Fruit fly (Drosophila melanogaster): ENCODE data around the gene CG3847.

The CG3847 gene

dm6 chrX:6330369-6330949 lies 16.4 kb upstream of the CG3847 start, which contains the start of gene CG42240 (continued):
- TF ChIP-seq vfl (GFP tag; optimal IDR thresholded peaks at IDR 0.05) (no peak), CG11398 (GFP tag; optimal IDR thresholded peaks at IDR 0.05) (peak; percentile 54), Dp (GFP tag; optimal IDR thresholded peaks at IDR 0.05) (no peak), CG8944 (GFP tag; optimal IDR thresholded peaks at IDR 0.05) (peak; percentile 39), Gug (GFP tag; IDR thresholded peaks at IDR 0.05) (peak; percentile 63; the same call in 2 of the 4 replicates), run (tag; optimal IDR thresholded peaks at IDR 0.05) (peak; percentile 84), CG14710 (tag; optimal IDR thresholded peaks at IDR 0.05) (peak; percentile 92), CG12391 (tag; optimal IDR thresholded peaks at IDR 0.05) (peak; percentile 93), CG11723 (GFP tag; optimal IDR thresholded peaks at IDR 0.05) (peak; percentile 88), Abd-B (GFP tag; optimal IDR thresholded peaks at IDR 0.05) (peak; percentile 81), exex (tag; optimal IDR thresholded peaks at IDR 0.05) (peak; percentile 55), Ada2b (GFP tag; IDR thresholded peaks at IDR 0.05) (peak; percentile 76), CG11085 (GFP tag; IDR thresholded peaks at IDR 0.05) (0 out of 2 replicates have a peak, but pooled peaks have one; percentile 40), Sry-δ (GFP tag; optimal IDR thresholded peaks at IDR 0.05) (peak; percentile 24), wdn (GFP tag; IDR thresholded peaks at IDR 0.05) (0 out of 2 replicates have a peak, but pooled peaks have one; percentile 19), CG6654 (GFP tag; optimal IDR thresholded peaks at IDR 0.05) (peak; percentile 80), CG15073 (GFP tag; optimal IDR thresholded peaks at IDR 0.05) (peak; percentile 31), Side (GFP tag; optimal IDR thresholded peaks at IDR 0.05) (peak; percentile 63), sima (GFP tag; optimal IDR thresholded peaks at IDR 0.05) (peak; percentile 16), sob (GFP tag; IDR thresholded peaks at IDR 0.05) (peak; percentile 73), CG4730 (GFP tag; IDR thresholded peaks at IDR 0.05) (peak; percentile 67), eyg (GFP tag; optimal IDR thresholded peaks at IDR 0.05) (peak; percentile 52), CG8290 (GFP tag; optimal IDR thresholded peaks at IDR 0.05) (peak; percentile 29), CG8290 (tag; optimal IDR thresholded peaks at IDR 0.05) (peak; percentile 72 to 81), Opbp (GFP tag; IDR thresholded peaks at IDR 0.05; ENCODE audit: partially characterized antibody) (no peak), CG6683 (GFP tag; optimal IDR thresholded peaks at IDR 0.05) (peak; percentile 81), ara (GFP tag; IDR thresholded peaks at IDR 0.05) (peak; percentile 54; the same call in 1 of the 2 replicates), CG5245 (GFP tag; optimal IDR thresholded peaks at IDR 0.05) (peak; percentile 77), CG3847 (GFP tag; IDR thresholded peaks at IDR 0.05) (peak; percentile 72), CG34376 (GFP tag; optimal IDR thresholded peaks at IDR 0.05) (peak; percentile 87), CG10147 (GFP tag; optimal IDR thresholded peaks at IDR 0.05) (peak; percentile 92), z (GFP tag; IDR thresholded peaks at IDR 0.05) (no peak), CkIIα-i1 (GFP tag; IDR thresholded peaks at IDR 0.05) (no peak), ase (GFP tag; IDR thresholded peaks at IDR 0.05) (peak; percentile 58; the same call in 1 of the 3 replicates), sug (tag; optimal IDR thresholded peaks at IDR 0.05) (peak; percentile 87), pnt (GFP tag; optimal IDR thresholded peaks at IDR 0.05) (peak; percentile 67), HHEX (GFP tag; optimal IDR thresholded peaks at IDR 0.05) (peak; percentile 91), ken (GFP tag; IDR thresholded peaks at IDR 0.05) (0 out of 3 replicates have a peak, but pooled peaks have one; percentile 48), Doc2 (GFP tag; IDR thresholded peaks at IDR 0.05) (no peak), Nf-YA (GFP tag; IDR thresholded peaks at IDR 0.05) (peak; percentile 56; the same call in 1 of the 2 replicates), corto (GFP tag; optimal IDR thresholded peaks at IDR 0.05) (peak; percentile 63), tna (GFP tag; IDR thresholded peaks at IDR 0.05; ENCODE audit: partially characterized antibody) (no peak), CG11456 (GFP tag; IDR thresholded peaks at IDR 0.05) (0 out of 3 replicates have a peak, but pooled peaks have one; percentile 58), Dek (tag; optimal IDR thresholded peaks at IDR 0.05) (peak; percentile 83), Trl (optimal IDR thresholded peaks at IDR 0.05) (peak; percentile 58 to 63), Trl (GFP tag; optimal IDR thresholded peaks at IDR 0.05) (peak; percentile 42), ab (GFP tag; optimal IDR thresholded peaks at IDR 0.05) (no peak), hbn (GFP tag; IDR thresholded peaks at IDR 0.05; ENCODE audit: partially characterized antibody) (no peak), Fer1 (GFP tag; optimal IDR thresholded peaks at IDR 0.05) (peak; percentile 93), Usf (GFP tag; optimal IDR thresholded peaks at IDR 0.05) (peak; percentile 63), CG8089 (GFP tag; optimal IDR thresholded peaks at IDR 0.05) (peak; percentile 57)
